Fruit fly (Drosophila melanogaster) whole organism, pupa: ENCODE measurements around the gene PolA1.

ENCODE experiments used
- CG10348 ChIP-seq: fragments of 200-800 bp; sonication (Bioruptor generic); IDR thresholded peaks from 2 replicates; pipeline ENCODE4 v1.3.6; 2022; ENCODE audit warnings: missing biosample characterization, missing genetic modification characterization
- CG13204 ChIP-seq: fragments of 200-800 bp; sonication (Bioruptor generic); optimal IDR thresholded peaks from 2 replicates; lab custom pipeline; 2018; ENCODE audit warnings: missing biosample characterization, mild to moderate bottlenecking, missing genetic modification characterization, moderate library complexity
- CG17806 ChIP-seq: fragments of 200-800 bp; sonication (Bioruptor generic); optimal IDR thresholded peaks from 2 replicates; lab custom pipeline; 2018; ENCODE audit warnings: missing biosample characterization, mild to moderate bottlenecking, missing genetic modification characterization, moderate library complexity
- CG32121 ChIP-seq: fragments of 200-800 bp; sonication (Bioruptor generic); IDR thresholded peaks from 2 replicates; pipeline ENCODE4 v1.3.6; 2022; ENCODE audit warnings: missing biosample characterization, missing genetic modification characterization
- CG34367 ChIP-seq: fragments of 200-800 bp; sonication (Bioruptor generic); optimal IDR thresholded peaks from 2 replicates; lab custom pipeline; 2018; ENCODE audit warnings: missing biosample characterization, mild to moderate bottlenecking, missing genetic modification characterization
- CG8301 ChIP-seq: fragments of 200-800 bp; sonication (Bioruptor generic); optimal IDR thresholded peaks from 2 replicates; lab custom pipeline; 2018; ENCODE audit warnings: missing biosample characterization, mild to moderate bottlenecking, missing genetic modification characterization
- EcR ChIP-seq: fragments of 200-800 bp; sonication (Bioruptor generic); optimal IDR thresholded peaks from 3 replicates; lab custom pipeline; 2019; ENCODE audit warnings: missing biosample characterization, missing genetic modification characterization, mild to moderate bottlenecking, moderate library complexity, missing genetic modification reagents
- gl ChIP-seq: fragments of 200-800 bp; sonication (Bioruptor generic); optimal IDR thresholded peaks from 2 replicates; lab custom pipeline; 2018; ENCODE audit warnings: missing biosample characterization, mild to moderate bottlenecking, missing genetic modification characterization

DNA sequence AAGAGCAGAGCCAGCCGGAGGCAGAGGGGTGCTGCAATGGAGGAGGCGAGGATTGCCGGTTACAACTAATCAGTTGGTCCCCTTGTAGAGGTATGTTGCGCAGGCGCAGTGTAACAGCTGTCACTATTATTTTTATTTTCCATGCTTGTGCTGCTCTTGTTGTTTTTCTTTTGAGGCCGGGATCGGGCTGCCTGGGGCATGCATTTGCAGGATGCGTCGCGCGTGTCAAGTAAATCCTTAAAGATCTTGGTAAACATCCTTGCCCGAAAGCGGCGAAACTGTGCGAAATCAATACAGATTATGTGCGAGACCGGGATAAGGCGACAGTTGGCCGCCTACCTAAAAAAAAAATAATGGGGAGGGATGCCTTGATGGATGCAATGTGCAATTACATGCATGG is 27.3 kb downstream of the PolA1 start:
- TF ChIP-seq gl (tag; lab: Kevin White, UChicago) (no peak), CG32121 (GFP tag; lab: Robert Waterston, UW) (no peak), EcR (GFP tag; lab: Kevin White, UChicago) (no peak), CG17806 (tag; lab: Kevin White, UChicago) (no peak), CG8301 (no peak), CG34367 (tag; lab: Kevin White, UChicago) (no peak), CG13204 (GFP tag; lab: Kevin White, UChicago) (peak; percentile 8), CG10348 (GFP tag; lab: Robert Waterston, UW) (no peak)
